Worm (Caenorhabditis elegans): Measurements from ENCODE around the gene mdf-2.

Gene mdf-2

DNA sequence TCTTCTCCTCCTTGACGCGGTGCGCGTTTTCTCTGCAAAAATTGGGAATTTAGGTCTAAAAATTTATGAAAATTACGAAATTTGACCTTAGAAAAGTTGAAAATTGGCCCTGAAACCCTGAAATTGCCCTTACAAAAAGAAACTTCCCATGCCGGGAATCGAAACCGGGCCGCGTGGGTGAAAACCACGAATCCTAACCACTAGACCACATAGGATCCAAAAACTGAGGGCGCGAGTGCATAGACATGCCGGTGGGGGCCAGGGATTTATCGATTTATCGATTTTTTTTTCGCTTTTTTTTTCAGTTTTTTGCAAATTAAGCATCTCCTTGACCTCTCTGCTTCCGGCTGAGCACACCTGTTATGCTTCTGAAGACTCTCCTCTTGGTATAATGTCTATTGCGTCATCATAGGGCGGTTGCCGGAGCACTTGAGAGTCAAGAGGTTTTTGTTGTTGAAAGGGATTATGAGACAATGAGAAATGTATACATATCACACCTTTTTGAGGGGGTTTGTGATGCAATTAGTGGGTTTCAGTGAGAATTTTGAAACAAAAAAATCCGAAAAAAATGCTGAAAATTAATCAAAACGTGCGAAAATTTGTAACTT is 1.2 kb downstream of the mdf-2 start (continued):
- TF ChIP-seq Y5F2A.4 (GFP tag; optimal IDR thresholded peaks at IDR 0.05), result peak; percentile 73
- peak; percentile 53 for TF ChIP-seq dmd-6 (GFP tag; IDR thresholded peaks at IDR 0.05)
- peak; percentile 48; the same call in 1 of the 2 replicates for TF ChIP-seq ZK337.2 (GFP tag; IDR thresholded peaks at IDR 0.05)
- TF ChIP-seq zip-2 (tag; optimal IDR thresholded peaks at IDR 0.05), result no peak
- no peak for TF ChIP-seq ztf-7 (tag; optimal IDR thresholded peaks at IDR 0.05)
- TF ChIP-seq nhr-41 (GFP tag; IDR thresholded peaks at IDR 0.05), result peak; percentile 94; the same call in 1 of the 2 replicates
- TF ChIP-seq ceh-28 (tag; optimal IDR thresholded peaks at IDR 0.05), result peak; percentile 97
- no peak for TF ChIP-seq fos-1 (tag; optimal IDR thresholded peaks at IDR 0.05)
- TF ChIP-seq zag-1 (tag; optimal IDR thresholded peaks at IDR 0.05), result no peak
- TF ChIP-seq zfp-3 (GFP tag; conservative IDR thresholded peaks at IDR 0.05), result 0 out of 2 replicates have a peak, but pooled peaks have one; percentile 50
- peak; percentile 65 for TF ChIP-seq sdz-12 (GFP tag; optimal IDR thresholded peaks at IDR 0.05)
- no peak for TF ChIP-seq lin-39 (tag; optimal IDR thresholded peaks at IDR 0.05)
- no peak for TF ChIP-seq nhr-76 (tag; optimal IDR thresholded peaks at IDR 0.05)
- no peak for TF ChIP-seq daf-12 (tag; optimal IDR thresholded peaks at IDR 0.05)
- TF ChIP-seq mxl-2 (GFP tag; conservative IDR thresholded peaks at IDR 0.05), result 0 out of 2 replicates have a peak, but pooled peaks have one; percentile 6
- TF ChIP-seq lin-1 (GFP tag; IDR thresholded peaks at IDR 0.05), result no peak
- TF ChIP-seq spr-1 (tag; optimal IDR thresholded peaks at IDR 0.05), result peak; percentile 13
- TF ChIP-seq F49E8.2 (tag; optimal IDR thresholded peaks at IDR 0.05; ENCODE audit: borderline replicate concordance), result peak; percentile 1
- TF ChIP-seq tag-97 (GFP tag; IDR thresholded peaks at IDR 0.05), result no peak
- peak; percentile 79 for TF ChIP-seq madf-9 (GFP tag; conservative IDR thresholded peaks at IDR 0.05)
- peak; percentile 22 for TF ChIP-seq rbr-2 (tag; optimal IDR thresholded peaks at IDR 0.05)
- TF ChIP-seq aly-2 (tag; optimal IDR thresholded peaks at IDR 0.05), result no peak
- no peak for TF ChIP-seq skn-1 (tag; optimal IDR thresholded peaks at IDR 0.05)
- peak; percentile 83 for TF ChIP-seq arid-1 (GFP tag; conservative IDR thresholded peaks at IDR 0.05)
- no peak for TF ChIP-seq nhr-25 (tag; optimal IDR thresholded peaks at IDR 0.05; ENCODE audit: borderline replicate concordance, insufficient read depth)
- TF ChIP-seq nhr-6 (tag; optimal IDR thresholded peaks at IDR 0.05), result no peak
- TF ChIP-seq snpc-1.2 (GFP tag; IDR thresholded peaks at IDR 0.05), result peak; percentile 51
- TF ChIP-seq mdl-1 (tag; optimal IDR thresholded peaks at IDR 0.05), result no peak
- TF ChIP-seq hlh-30 (tag; optimal IDR thresholded peaks at IDR 0.05; ENCODE audit: insufficient read depth), result peak; percentile 32
- no peak for TF ChIP-seq saeg-2 (GFP tag; IDR thresholded peaks at IDR 0.05)
- TF ChIP-seq R02D3.7 (tag; optimal IDR thresholded peaks at IDR 0.05), result no peak
- peak; percentile 60; the same call in 1 of the 2 replicates for TF ChIP-seq zip-11 (GFP tag; IDR thresholded peaks at IDR 0.05)
- TF ChIP-seq nhr-77 (tag; optimal IDR thresholded peaks at IDR 0.05), result no peak
- TF ChIP-seq gei-8 (GFP tag; optimal IDR thresholded peaks at IDR 0.05), result peak; percentile 58
- TF ChIP-seq ama-1 (optimal IDR thresholded peaks at IDR 0.05), result no peak
- TF ChIP-seq dmd-9 (GFP tag; IDR thresholded peaks at IDR 0.05), result peak; percentile 59; the same call in 1 of the 2 replicates
- no peak for TF ChIP-seq egl-27 (tag; optimal IDR thresholded peaks at IDR 0.05)
- TF ChIP-seq unc-39 (tag; optimal IDR thresholded peaks at IDR 0.05), result no peak
- TF ChIP-seq nhr-48 (tag; optimal IDR thresholded peaks at IDR 0.05), result no peak
- no peak for TF ChIP-seq F10B5.3 (tag; optimal IDR thresholded peaks at IDR 0.05)
- TF ChIP-seq mep-1 (tag; optimal IDR thresholded peaks at IDR 0.05), result peak; percentile 31
- TF ChIP-seq daf-19 (GFP tag; conservative IDR thresholded peaks at IDR 0.05), result no peak
- peak; percentile 40; the same call in 1 of the 2 replicates for TF ChIP-seq set-16 (GFP tag; IDR thresholded peaks at IDR 0.05)
- peak; percentile 98 for TF ChIP-seq F44E2.7 (GFP tag; IDR thresholded peaks at IDR 0.05)
- TF ChIP-seq nhr-11 (tag; optimal IDR thresholded peaks at IDR 0.05), result no peak
- no peak for TF ChIP-seq jun-1 (tag; optimal IDR thresholded peaks at IDR 0.05)
- TF ChIP-seq nhr-102 (tag; optimal IDR thresholded peaks at IDR 0.05), result peak; percentile 68
- no peak for TF ChIP-seq ztf-11 (tag; optimal IDR thresholded peaks at IDR 0.05)
- TF ChIP-seq tra-1 (GFP tag; IDR thresholded peaks at IDR 0.05), result peak; percentile 76
- peak; percentile 84 for TF ChIP-seq ctbp-1 (GFP tag; IDR thresholded peaks at IDR 0.05)
- no peak for TF ChIP-seq ceh-32 (tag; optimal IDR thresholded peaks at IDR 0.05; ENCODE audit: poor library complexity)
